Fruit fly (Drosophila melanogaster) whole organism, embryonic: ENCODE data around the gene AP-2alpha.

Source experiments
- B-H2 ChIP-seq: fragments of 200-800 bp; sonication (Bioruptor generic); optimal IDR thresholded peaks from 2 replicates; lab custom pipeline; 2018; ENCODE audit warnings: missing biosample characterization, mild to moderate bottlenecking, missing genetic modification characterization
- CG12769 ChIP-seq: fragments of 200-800 bp; sonication (Bioruptor generic); optimal IDR thresholded peaks from 2 replicates; lab custom pipeline; 2019; ENCODE audit warnings: missing biosample characterization, mild to moderate bottlenecking, missing genetic modification characterization, moderate library complexity
- CG15479 ChIP-seq: fragments of 200-800 bp; sonication (Bioruptor generic); optimal IDR thresholded peaks from 3 replicates; lab custom pipeline; 2019; ENCODE audit warnings: missing biosample characterization, mild to moderate bottlenecking, missing genetic modification characterization, moderate library complexity
- CG18262 ChIP-seq: fragments of 200-800 bp; optimal IDR thresholded peaks from 3 replicates; lab custom pipeline; 2019; ENCODE audit warnings: missing biosample characterization, mild to moderate bottlenecking, missing genetic modification characterization, moderate library complexity
- CG2129 ChIP-seq: fragments of 200-800 bp; sonication (Bioruptor generic); IDR thresholded peaks from 2 replicates; pipeline ENCODE4 v1.3.6; 2022; ENCODE audit warnings: missing biosample characterization, missing genetic modification characterization; ENCODE audit not compliant: partially characterized antibody
- CG33213 ChIP-seq: fragments of 200-800 bp; sonication (Bioruptor generic); optimal IDR thresholded peaks from 3 replicates; lab custom pipeline; 2016; ENCODE audit warnings: missing biosample characterization, missing genetic modification characterization
- CG4404 ChIP-seq: fragments of 200-800 bp; sonication (Bioruptor generic); IDR thresholded peaks from 2 replicates; pipeline ENCODE4 v1.3.6; 2022; ENCODE audit warnings: missing biosample characterization, missing genetic modification characterization
- CG4707 ChIP-seq: fragments of 200-800 bp; sonication (Bioruptor generic); optimal IDR thresholded peaks from 2 replicates; lab custom pipeline; 2018; ENCODE audit warnings: missing biosample characterization, mild to moderate bottlenecking, missing genetic modification characterization, moderate library complexity
- CG4730 ChIP-seq: fragments of 200-800 bp; sonication (Bioruptor generic); IDR thresholded peaks from 2 replicates; pipeline ENCODE4 v1.3.6; 2022; ENCODE audit warnings: missing biosample characterization, missing genetic modification characterization
- CG6683 ChIP-seq: fragments of 200-800 bp; sonication (Bioruptor generic); optimal IDR thresholded peaks from 2 replicates; lab custom pipeline; 2017; ENCODE audit warnings: missing biosample characterization, mild to moderate bottlenecking, missing genetic modification characterization, missing genetic modification reagents
- CG7839 ChIP-seq: fragments of 200-800 bp; sonication (Bioruptor generic); optimal IDR thresholded peaks from 3 replicates; lab custom pipeline; 2018; ENCODE audit warnings: missing biosample characterization, mild to moderate bottlenecking, missing genetic modification characterization, moderate library complexity
- Camta ChIP-seq: fragments of 200-800 bp; sonication (Bioruptor generic); optimal IDR thresholded peaks from 2 replicates; lab custom pipeline; 2016; ENCODE audit warnings: missing biosample characterization, missing genetic modification characterization
- Dip2 ChIP-seq: fragments of 200-800 bp; sonication (Bioruptor generic); IDR thresholded peaks from 2 replicates; pipeline ENCODE4 v1.3.6; 2022; ENCODE audit warnings: missing biosample characterization, missing genetic modification characterization
- Dip3 ChIP-seq: fragments of 200-800 bp; sonication (Bioruptor generic); optimal IDR thresholded peaks from 3 replicates; lab custom pipeline; 2016; ENCODE audit warnings: missing biosample characterization, missing genetic modification characterization
- ERR ChIP-seq: fragments of 200-800 bp; sonication (Bioruptor generic); optimal IDR thresholded peaks from 2 replicates; lab custom pipeline; 2016; ENCODE audit warnings: missing biosample characterization, missing genetic modification characterization
- Hey ChIP-seq: fragments of 200-800 bp; sonication (Bioruptor generic); optimal IDR thresholded peaks from 3 replicates; lab custom pipeline; 2018; ENCODE audit warnings: missing biosample characterization, mild to moderate bottlenecking, missing genetic modification characterization
- Hr3 ChIP-seq: fragments of 200-800 bp; sonication (Bioruptor generic); optimal IDR thresholded peaks from 3 replicates; lab custom pipeline; 2016; ENCODE audit warnings: missing biosample characterization, missing genetic modification characterization
- Nf-YC ChIP-seq: fragments of 200-800 bp; optimal IDR thresholded peaks from 3 replicates; lab custom pipeline; 2019; ENCODE audit warnings: missing biosample characterization, mild to moderate bottlenecking, missing genetic modification characterization, moderate library complexity
- NfI ChIP-seq: fragments of 200-800 bp; sonication (Bioruptor generic); optimal IDR thresholded peaks from 3 replicates; lab custom pipeline; 2018; ENCODE audit warnings: missing biosample characterization, mild to moderate bottlenecking, missing genetic modification characterization, moderate library complexity
- Scr ChIP-seq: fragments of 200-800 bp; sonication (Bioruptor generic); IDR thresholded peaks from 2 replicates; pipeline ENCODE4 v1.3.6; 2022; ENCODE audit warnings: missing biosample characterization, missing genetic modification characterization; ENCODE audit not compliant: partially characterized antibody
- Side ChIP-seq: fragments of 200-800 bp; sonication (Bioruptor generic); optimal IDR thresholded peaks from 2 replicates; lab custom pipeline; 2016; ENCODE audit warnings: missing biosample characterization, missing genetic modification characterization
- Tbp ChIP-seq: fragments of >200 bp; optimal IDR thresholded peaks from 2 replicates; lab custom pipeline; 2018; ENCODE audit warnings: missing biosample characterization, missing genetic modification characterization
- YL-1 ChIP-seq: fragments of 200-800 bp; sonication (Bioruptor generic); optimal IDR thresholded peaks from 3 replicates; lab custom pipeline; 2017; ENCODE audit warnings: missing biosample characterization, mild to moderate bottlenecking, missing genetic modification characterization
- al ChIP-seq: fragments of 200-800 bp; sonication (Bioruptor generic); IDR thresholded peaks from 2 replicates; pipeline ENCODE4 v1.3.6; 2022; ENCODE audit warnings: missing biosample characterization, missing genetic modification characterization
- amos ChIP-seq: fragments of 200-800 bp; sonication (Bioruptor generic); IDR thresholded peaks from 2 replicates; pipeline ENCODE4 v1.3.6; 2022; ENCODE audit warnings: missing biosample characterization, missing genetic modification characterization; ENCODE audit not compliant: partially characterized antibody
- ato ChIP-seq: fragments of 200-800 bp; sonication (Bioruptor generic); IDR thresholded peaks from 2 replicates; pipeline ENCODE4 v1.3.6; 2022; ENCODE audit warnings: missing biosample characterization, missing genetic modification characterization; ENCODE audit not compliant: partially characterized antibody
- corto ChIP-seq: fragments of 200-800 bp; sonication (Bioruptor generic); optimal IDR thresholded peaks from 2 replicates; lab custom pipeline; 2016; ENCODE audit warnings: missing biosample characterization, mild to moderate bottlenecking, missing genetic modification characterization, moderate library complexity
- da ChIP-seq: fragments of 200-800 bp; sonication (Bioruptor generic); optimal IDR thresholded peaks from 2 replicates; lab custom pipeline; 2016; ENCODE audit warnings: missing biosample characterization, missing genetic modification characterization
- dimm ChIP-seq: fragments of 200-800 bp; sonication (Bioruptor generic); IDR thresholded peaks from 2 replicates; pipeline ENCODE4 v1.3.6; 2022; ENCODE audit warnings: missing biosample characterization, missing genetic modification characterization
- exex ChIP-seq: fragments of 200-800 bp; sonication (Bioruptor generic); optimal IDR thresholded peaks from 4 replicates; lab custom pipeline; 2018; ENCODE audit warnings: missing biosample characterization, mild to moderate bottlenecking, missing genetic modification characterization, moderate library complexity
- ftz-f1 ChIP-seq: fragments of 200-800 bp; sonication (Bioruptor generic); optimal IDR thresholded peaks from 2 replicates; lab custom pipeline; 2016; ENCODE audit warnings: missing biosample characterization, missing genetic modification characterization
- gem ChIP-seq: fragments of 200-800 bp; sonication (Bioruptor generic); optimal IDR thresholded peaks from 2 replicates; lab custom pipeline; 2019; ENCODE audit warnings: missing biosample characterization, mild to moderate bottlenecking, missing genetic modification characterization, moderate library complexity
- gt ChIP-seq: fragments of 200-800 bp; sonication (Bioruptor generic); IDR thresholded peaks from 2 replicates; pipeline ENCODE4 v1.3.6; 2022; ENCODE audit warnings: missing biosample characterization, missing genetic modification characterization
- ham ChIP-seq: fragments of 200-800 bp; sonication (Bioruptor generic); IDR thresholded peaks from 2 replicates; pipeline ENCODE4 v1.3.6; 2022; ENCODE audit warnings: missing biosample characterization, missing genetic modification characterization
- kay ChIP-seq: fragments of 200-800 bp; sonication (Bioruptor generic); optimal IDR thresholded peaks from 2 replicates; lab custom pipeline; 2016; ENCODE audit warnings: missing biosample characterization, missing genetic modification characterization
- ken ChIP-seq: fragments of 200-800 bp; sonication (Bioruptor generic); IDR thresholded peaks from 3 replicates; pipeline ENCODE4 v1.3.6; 2022; ENCODE audit warnings: missing biosample characterization, missing genetic modification characterization
- lola ChIP-seq, 3 experiments: fragments of >200 bp in 2 of 3; fragments of 200-800 bp in 1 of 3; sonication (Bioruptor generic) in 1 of 3; optimal IDR thresholded peaks; 2 replicates each; lab custom pipeline; 2017 to 2019; ENCODE audit warnings: missing biosample characterization in 3 of 3, missing genetic modification characterization in 3 of 3, mild to moderate bottlenecking in 1 of 3, moderate library complexity in 1 of 3
- nerfin-1 ChIP-seq: fragments of 200-800 bp; sonication (Bioruptor generic); optimal IDR thresholded peaks from 3 replicates; lab custom pipeline; 2019; ENCODE audit warnings: missing biosample characterization, mild to moderate bottlenecking, missing genetic modification characterization, moderate library complexity
- oc ChIP-seq: fragments of 200-800 bp; sonication (Bioruptor generic); optimal IDR thresholded peaks from 2 replicates; lab custom pipeline; 2018; ENCODE audit warnings: missing biosample characterization, mild to moderate bottlenecking, missing genetic modification characterization, moderate library complexity
- onecut ChIP-seq: fragments of 200-800 bp; sonication (Bioruptor generic); IDR thresholded peaks from 2 replicates; pipeline ENCODE4 v1.3.6; 2022; ENCODE audit warnings: missing biosample characterization, missing genetic modification characterization
- pum ChIP-seq: fragments of 200-800 bp; sonication (Bioruptor generic); optimal IDR thresholded peaks from 2 replicates; lab custom pipeline; 2016; ENCODE audit warnings: missing biosample characterization, missing genetic modification characterization
- pzg ChIP-seq: fragments of 200-800 bp; sonication (Bioruptor generic); optimal IDR thresholded peaks from 3 replicates; lab custom pipeline; 2018; ENCODE audit warnings: missing biosample characterization, mild to moderate bottlenecking, missing genetic modification characterization, moderate library complexity
- ranshi ChIP-seq: fragments of 200-800 bp; sonication (Bioruptor generic); IDR thresholded peaks from 2 replicates; pipeline ENCODE4 v1.3.6; 2022; ENCODE audit warnings: missing biosample characterization, missing genetic modification characterization
- row ChIP-seq: fragments of 200-800 bp; sonication (Bioruptor generic); IDR thresholded peaks from 3 replicates; pipeline ENCODE4 v1.3.6; 2022; ENCODE audit warnings: missing biosample characterization, missing genetic modification characterization
- scrt ChIP-seq: fragments of 200-800 bp; sonication (Bioruptor generic); optimal IDR thresholded peaks from 2 replicates; lab custom pipeline; 2018; ENCODE audit warnings: missing biosample characterization, mild to moderate bottlenecking, missing genetic modification characterization, moderate library complexity
- sr ChIP-seq: fragments of 200-800 bp; sonication (Bioruptor generic); IDR thresholded peaks from 3 replicates; pipeline ENCODE4 v1.3.6; 2022; ENCODE audit warnings: missing biosample characterization, missing genetic modification characterization
- tin ChIP-seq: fragments of 200-800 bp; sonication (Bioruptor generic); optimal IDR thresholded peaks from 3 replicates; lab custom pipeline; 2016; ENCODE audit warnings: missing biosample characterization, missing genetic modification characterization
- vnd ChIP-seq: fragments of 200-800 bp; sonication (Bioruptor generic); IDR thresholded peaks from 3 replicates; pipeline ENCODE4 v1.3.6; 2022; ENCODE audit warnings: missing biosample characterization, missing genetic modification characterization; ENCODE audit not compliant: partially characterized antibody

The AP-2alpha gene

dm6 chr2L:414593-415399 is at the start of gene AP-2alpha, which contains the start of gene ebi (continued):
- TF ChIP-seq sr (GFP tag; lab: Robert Waterston, UW) (peak; percentile 36; the same call in 1 of the 3 replicates), Dip3 (GFP tag; lab: Kevin White, UChicago) (peak; percentile 92), ato (GFP tag; lab: Robert Waterston, UW) (no peak), ken (GFP tag; lab: Robert Waterston, UW) (peak; percentile 87), amos (GFP tag; lab: Robert Waterston, UW) (peak; percentile 32; the same call in 1 of the 2 replicates), ranshi (GFP tag; lab: Robert Waterston, UW) (peak; percentile 88; the same call in 1 of the 2 replicates), Tbp (GFP tag; lab: Kevin White, UChicago) (no peak), tin (GFP tag; lab: Kevin White, UChicago) (peak; percentile 89), pum (GFP tag; lab: Kevin White, UChicago) (peak; percentile 96), Dip2 (0 out of 2 replicates have a peak, but pooled peaks have one; percentile 45), lola (GFP tag; optimal IDR thresholded peaks at IDR 0.05; lab: Kevin White, UChicago) (peak in 1 of 3 experiments; percentile 84), CG12769 (peak; percentile 90), YL-1 (GFP tag; lab: Kevin White, UChicago) (peak; percentile 91), exex (tag; lab: Kevin White, UChicago) (peak; percentile 42), da (GFP tag; lab: Kevin White, UChicago) (peak; percentile 78), nerfin-1 (tag; lab: Kevin White, UChicago) (peak; percentile 78), gem (tag; lab: Kevin White, UChicago) (peak; percentile 92), Camta (peak; percentile 85), CG18262 (peak; percentile 79), CG4404 (GFP tag; lab: Robert Waterston, UW) (peak; percentile 92), Hr3 (GFP tag; lab: Kevin White, UChicago) (peak; percentile 93), corto (no peak), CG2129 (GFP tag; lab: Robert Waterston, UW) (no peak), Side (peak; percentile 89), gt (GFP tag; lab: Robert Waterston, UW) (peak; percentile 77), scrt (no peak), B-H2 (GFP tag; lab: Kevin White, UChicago) (peak; percentile 83), NfI (peak; percentile 83), Hey (tag; lab: Kevin White, UChicago) (peak; percentile 59), al (GFP tag; lab: Robert Waterston, UW) (peak; percentile 91), Nf-YC (peak; percentile 72), CG15479 (GFP tag; lab: Kevin White, UChicago) (peak; percentile 96), pzg (GFP tag; lab: Kevin White, UChicago) (peak; percentile 82), vnd (GFP tag; lab: Robert Waterston, UW) (no peak), oc (no peak), CG6683 (GFP tag; lab: Kevin White, UChicago) (peak; percentile 28), ERR (GFP tag; lab: Kevin White, UChicago) (peak; percentile 75), kay (GFP tag; lab: Kevin White, UChicago) (peak; percentile 62), dimm (GFP tag; lab: Robert Waterston, UW) (no peak; the same call in 1 of the 2 replicates), CG7839 (peak; percentile 84), Scr (GFP tag; lab: Robert Waterston, UW) (no peak; the same call in 1 of the 2 replicates), ham (peak; percentile 81), CG4707 (GFP tag; lab: Kevin White, UChicago) (no peak), CG4730 (GFP tag; lab: Robert Waterston, UW) (peak; percentile 78), onecut (GFP tag; lab: Robert Waterston, UW) (peak; percentile 96), CG33213 (GFP tag; lab: Kevin White, UChicago) (peak; percentile 89), ftz-f1 (GFP tag; lab: Kevin White, UChicago) (peak; percentile 79), row (peak; percentile 98)
